Fruit fly (Drosophila melanogaster) whole organism, embryonic: ENCODE results near the gene Atat.
A peak's percentile ranks its signal among the peaks of the same experiment; 100 is the strongest.

Experiments
- Bdp1 ChIP-seq: fragments of 200-800 bp; sonication (Bioruptor generic); optimal IDR thresholded peaks from 3 replicates; lab custom pipeline; 2016; ENCODE audit warnings: missing biosample characterization, missing genetic modification characterization
- CG10321 ChIP-seq: fragments of 200-800 bp; sonication (Bioruptor generic); IDR thresholded peaks from 2 replicates; pipeline ENCODE4 v1.3.6; 2022; ENCODE audit warnings: missing biosample characterization, missing genetic modification characterization
- CG10462 ChIP-seq: fragments of 200-800 bp; sonication (Bioruptor generic); optimal IDR thresholded peaks from 2 replicates; lab custom pipeline; 2016; ENCODE audit warnings: missing biosample characterization, missing genetic modification characterization
- CG10565 ChIP-seq: fragments of 200-800 bp; sonication (Bioruptor generic); optimal IDR thresholded peaks from 3 replicates; lab custom pipeline; 2016; ENCODE audit warnings: missing biosample characterization, mild to moderate bottlenecking, missing genetic modification characterization
- CG11696 ChIP-seq: fragments of 200-800 bp; sonication (Bioruptor generic); IDR thresholded peaks from 2 replicates; pipeline ENCODE4 v1.3.6; 2022; ENCODE audit warnings: missing biosample characterization, missing genetic modification characterization
- CG12391 ChIP-seq: fragments of 200-800 bp; sonication (Bioruptor generic); optimal IDR thresholded peaks from 3 replicates; lab custom pipeline; 2018; ENCODE audit warnings: missing biosample characterization, mild to moderate bottlenecking, missing genetic modification characterization, moderate library complexity
- CG12769 ChIP-seq: fragments of 200-800 bp; sonication (Bioruptor generic); optimal IDR thresholded peaks from 2 replicates; lab custom pipeline; 2019; ENCODE audit warnings: missing biosample characterization, mild to moderate bottlenecking, missing genetic modification characterization, moderate library complexity
- CG14050 ChIP-seq: fragments of 200-800 bp; sonication (Bioruptor generic); IDR thresholded peaks from 3 replicates; pipeline ENCODE4 v1.3.6; 2022; ENCODE audit warnings: missing biosample characterization, missing genetic modification characterization
- CG1602 ChIP-seq: fragments of 200-800 bp; sonication (Bioruptor generic); optimal IDR thresholded peaks from 3 replicates; lab custom pipeline; 2016; ENCODE audit warnings: missing biosample characterization, missing genetic modification characterization
- CG16815 ChIP-seq: fragments of 200-800 bp; sonication (Bioruptor generic); optimal IDR thresholded peaks from 3 replicates; lab custom pipeline; 2017; ENCODE audit warnings: missing biosample characterization, mild to moderate bottlenecking, missing genetic modification characterization
- CG17912 ChIP-seq: fragments of 200-800 bp; sonication (Bioruptor generic); optimal IDR thresholded peaks from 2 replicates; lab custom pipeline; 2018; ENCODE audit warnings: missing biosample characterization, mild to moderate bottlenecking, missing genetic modification characterization
- CG31388 ChIP-seq: fragments of 200-800 bp; sonication (Bioruptor generic); optimal IDR thresholded peaks from 2 replicates; lab custom pipeline; 2016; ENCODE audit warnings: missing biosample characterization, missing genetic modification characterization
- CG32772 ChIP-seq: fragments of 200-800 bp; sonication (Bioruptor generic); IDR thresholded peaks from 2 replicates; pipeline ENCODE4 v1.3.6; 2022; ENCODE audit warnings: missing biosample characterization, missing genetic modification characterization
- CG3407 ChIP-seq: fragments of 200-800 bp; sonication (Bioruptor generic); optimal IDR thresholded peaks from 2 replicates; lab custom pipeline; 2018; ENCODE audit warnings: missing biosample characterization, mild to moderate bottlenecking, missing genetic modification characterization
- CG34376 ChIP-seq: fragments of 200-800 bp; sonication (Bioruptor generic); optimal IDR thresholded peaks from 2 replicates; lab custom pipeline; 2018; ENCODE audit warnings: missing biosample characterization, mild to moderate bottlenecking, missing genetic modification characterization
- CG42726 ChIP-seq: fragments of 200-800 bp; sonication (Bioruptor generic); IDR thresholded peaks from 2 replicates; pipeline ENCODE4 v1.3.6; 2022; ENCODE audit warnings: missing biosample characterization, missing genetic modification characterization; ENCODE audit not compliant: partially characterized antibody
- CG4404 ChIP-seq: fragments of 200-800 bp; sonication (Bioruptor generic); IDR thresholded peaks from 2 replicates; pipeline ENCODE4 v1.3.6; 2022; ENCODE audit warnings: missing biosample characterization, missing genetic modification characterization
- CG6813 ChIP-seq: fragments of 200-800 bp; sonication (Bioruptor generic); optimal IDR thresholded peaks from 2 replicates; lab custom pipeline; 2017; ENCODE audit warnings: missing biosample characterization, missing genetic modification characterization, mild to moderate bottlenecking, moderate library complexity, missing genetic modification reagents
- CG7745 ChIP-seq: fragments of 200-800 bp; sonication (Bioruptor generic); optimal IDR thresholded peaks from 2 replicates; lab custom pipeline; 2018; ENCODE audit warnings: missing biosample characterization, mild to moderate bottlenecking, missing genetic modification characterization, moderate library complexity
- CG7839 ChIP-seq: fragments of 200-800 bp; sonication (Bioruptor generic); optimal IDR thresholded peaks from 3 replicates; lab custom pipeline; 2018; ENCODE audit warnings: missing biosample characterization, mild to moderate bottlenecking, missing genetic modification characterization, moderate library complexity
- CG7963 ChIP-seq: fragments of 200-800 bp; sonication (Bioruptor generic); IDR thresholded peaks from 3 replicates; pipeline ENCODE4 v1.3.6; 2022; ENCODE audit warnings: missing biosample characterization, missing genetic modification characterization; ENCODE audit not compliant: partially characterized antibody
- CG9727 ChIP-seq: fragments of 200-800 bp; sonication (Bioruptor generic); optimal IDR thresholded peaks from 3 replicates; lab custom pipeline; 2017; ENCODE audit warnings: missing biosample characterization, mild to moderate bottlenecking, missing genetic modification characterization
- CG9932 ChIP-seq: fragments of 200-800 bp; sonication (Bioruptor generic); IDR thresholded peaks from 2 replicates; pipeline ENCODE4 v1.3.6; 2022; ENCODE audit warnings: missing biosample characterization, missing genetic modification characterization
- D19B ChIP-seq: fragments of 200-800 bp; sonication (Bioruptor generic); optimal IDR thresholded peaks from 2 replicates; lab custom pipeline; 2017; ENCODE audit warnings: missing biosample characterization, mild to moderate bottlenecking, missing genetic modification characterization
- Dbx ChIP-seq: fragments of 200-800 bp; sonication (Bioruptor generic); IDR thresholded peaks from 3 replicates; pipeline ENCODE4 v1.3.6; 2022; ENCODE audit warnings: missing biosample characterization, missing genetic modification characterization
- Dfd ChIP-seq, 2 experiments: fragments of >200 bp; optimal IDR thresholded peaks; 2 replicates each; lab custom pipeline; 2017; ENCODE audit warnings: missing biosample characterization in 2 of 2, missing genetic modification characterization in 2 of 2
- Dip2 ChIP-seq: fragments of 200-800 bp; sonication (Bioruptor generic); IDR thresholded peaks from 2 replicates; pipeline ENCODE4 v1.3.6; 2022; ENCODE audit warnings: missing biosample characterization, missing genetic modification characterization
- Dll ChIP-seq: fragments of 200-800 bp; sonication (Bioruptor generic); IDR thresholded peaks from 4 replicates; pipeline ENCODE4 v1.3.6; 2022; ENCODE audit warnings: missing biosample characterization, missing genetic modification characterization; ENCODE audit not compliant: partially characterized antibody
- Doc2 ChIP-seq: fragments of 200-800 bp; sonication (Bioruptor generic); IDR thresholded peaks from 2 replicates; pipeline ENCODE4 v1.3.6; 2022; ENCODE audit warnings: missing biosample characterization, missing genetic modification characterization
- HLH4C ChIP-seq: fragments of 200-800 bp; sonication (Bioruptor generic); IDR thresholded peaks from 3 replicates; pipeline ENCODE4 v1.3.6; 2022; ENCODE audit warnings: missing biosample characterization, missing genetic modification characterization; ENCODE audit not compliant: partially characterized antibody
- Hr39 ChIP-seq: fragments of >200 bp; optimal IDR thresholded peaks from 2 replicates; lab custom pipeline; 2017
- Rfx ChIP-seq: fragments of 200-800 bp; sonication (Bioruptor generic); IDR thresholded peaks from 2 replicates; pipeline ENCODE4 v1.3.6; 2022; ENCODE audit warnings: missing biosample characterization, missing genetic modification characterization
- Sry-δ ChIP-seq: fragments of 200-800 bp; sonication (Bioruptor generic); optimal IDR thresholded peaks from 2 replicates; lab custom pipeline; 2016; ENCODE audit warnings: missing biosample characterization, missing genetic modification characterization
- Usf ChIP-seq: fragments of 200-800 bp; sonication (Bioruptor generic); optimal IDR thresholded peaks from 2 replicates; lab custom pipeline; 2017; ENCODE audit warnings: missing genotype, missing biosample characterization, missing genetic modification characterization
- abd-A ChIP-seq: fragments of 200-800 bp; sonication (Bioruptor generic); optimal IDR thresholded peaks from 3 replicates; lab custom pipeline; 2019; ENCODE audit warnings: missing biosample characterization, mild to moderate bottlenecking, missing genetic modification characterization, moderate library complexity
- ato ChIP-seq: fragments of 200-800 bp; sonication (Bioruptor generic); IDR thresholded peaks from 2 replicates; pipeline ENCODE4 v1.3.6; 2022; ENCODE audit warnings: missing biosample characterization, missing genetic modification characterization; ENCODE audit not compliant: partially characterized antibody
- bigmax ChIP-seq: fragments of 200-800 bp; sonication (Bioruptor generic); optimal IDR thresholded peaks from 2 replicates; lab custom pipeline; 2018; ENCODE audit warnings: missing biosample characterization, mild to moderate bottlenecking, missing genetic modification characterization
- chinmo ChIP-seq: fragments of 200-800 bp; sonication (Bioruptor generic); IDR thresholded peaks from 4 replicates; pipeline ENCODE4 v1.3.6; 2022; ENCODE audit warnings: missing biosample characterization, missing genetic modification characterization; ENCODE audit not compliant: partially characterized antibody
- ci ChIP-seq: fragments of 200-800 bp; sonication (Bioruptor generic); IDR thresholded peaks from 3 replicates; pipeline ENCODE4 v1.3.6; 2022; ENCODE audit warnings: missing biosample characterization, missing genetic modification characterization
- disco-r ChIP-seq: fragments of 200-800 bp; sonication (Bioruptor generic); optimal IDR thresholded peaks from 2 replicates; lab custom pipeline; 2016; ENCODE audit warnings: missing biosample characterization, missing genetic modification characterization
- en ChIP-seq: fragments of 200-800 bp; sonication (Bioruptor generic); optimal IDR thresholded peaks from 2 replicates; lab custom pipeline; 2016; ENCODE audit warnings: missing biosample characterization, missing genetic modification characterization
- exex ChIP-seq: fragments of 200-800 bp; sonication (Bioruptor generic); optimal IDR thresholded peaks from 4 replicates; lab custom pipeline; 2018; ENCODE audit warnings: missing biosample characterization, mild to moderate bottlenecking, missing genetic modification characterization, moderate library complexity
- grn ChIP-seq: fragments of 200-800 bp; sonication (Bioruptor generic); optimal IDR thresholded peaks from 3 replicates; lab custom pipeline; 2017; ENCODE audit warnings: missing biosample characterization, missing genetic modification characterization
- kah ChIP-seq: fragments of 200-800 bp; sonication (Bioruptor generic); optimal IDR thresholded peaks from 2 replicates; lab custom pipeline; 2018; ENCODE audit warnings: missing biosample characterization, mild to moderate bottlenecking, missing genetic modification characterization
- sens-2 ChIP-seq: fragments of 200-800 bp; sonication (Bioruptor generic); IDR thresholded peaks from 2 replicates; pipeline ENCODE4 v1.3.6; 2022; ENCODE audit warnings: missing biosample characterization, missing genetic modification characterization
- sr ChIP-seq: fragments of 200-800 bp; sonication (Bioruptor generic); IDR thresholded peaks from 3 replicates; pipeline ENCODE4 v1.3.6; 2022; ENCODE audit warnings: missing biosample characterization, missing genetic modification characterization
- stc ChIP-seq: fragments of 200-800 bp; sonication (Bioruptor generic); IDR thresholded peaks from 2 replicates; pipeline ENCODE4 v1.3.6; 2022; ENCODE audit warnings: missing biosample characterization, missing genetic modification characterization
- wdn ChIP-seq: fragments of 200-800 bp; sonication (Bioruptor generic); IDR thresholded peaks from 2 replicates; pipeline ENCODE4 v1.3.6; 2022; ENCODE audit warnings: missing biosample characterization, missing genetic modification characterization
- wor ChIP-seq: fragments of 200-800 bp; sonication (Bioruptor generic); IDR thresholded peaks from 2 replicates; pipeline ENCODE4 v1.3.6; 2022; ENCODE audit warnings: missing biosample characterization, missing genetic modification characterization
- zf30C ChIP-seq: fragments of 200-800 bp; sonication (Bioruptor generic); optimal IDR thresholded peaks from 3 replicates; lab custom pipeline; 2018; ENCODE audit warnings: missing biosample characterization, mild to moderate bottlenecking, missing genetic modification characterization

Atat gene

dm6 chr3L:9432810-9433587 is 6.4 kb upstream of the Atat start (continued):
- no peak for TF ChIP-seq CG11696
- TF ChIP-seq CG7745 (tag; lab: Kevin White, UChicago): no peak
- no peak for TF ChIP-seq Rfx
- TF ChIP-seq CG31388: no peak
- no peak for TF ChIP-seq Dfd (GFP tag; optimal IDR thresholded peaks at IDR 0.05; lab: Kevin White, UChicago)
- peak; percentile 72 for TF ChIP-seq grn (GFP tag; lab: Kevin White, UChicago)
- no peak for TF ChIP-seq abd-A (tag; lab: Kevin White, UChicago)
- no peak for TF ChIP-seq Bdp1 (GFP tag; lab: Kevin White, UChicago)
- peak; percentile 51 for TF ChIP-seq CG34376 (GFP tag; lab: Kevin White, UChicago)
- no peak for TF ChIP-seq Dbx (GFP tag; lab: Robert Waterston, UW)
- TF ChIP-seq Sry-δ (GFP tag; lab: Kevin White, UChicago): no peak
- TF ChIP-seq CG32772 (GFP tag; lab: Robert Waterston, UW): no peak
- TF ChIP-seq CG42726: no peak
- TF ChIP-seq CG6813 (GFP tag; lab: Kevin White, UChicago): no peak
- TF ChIP-seq CG10321: no peak
- TF ChIP-seq zf30C (GFP tag; lab: Kevin White, UChicago): no peak
- no peak for TF ChIP-seq disco-r (GFP tag; lab: Kevin White, UChicago)
- TF ChIP-seq CG12769 (tag; lab: Kevin White, UChicago): peak; percentile 98
- TF ChIP-seq Dip2 (GFP tag; lab: Robert Waterston, UW): no peak
- TF ChIP-seq Doc2 (GFP tag; lab: Robert Waterston, UW): no peak
- no peak for TF ChIP-seq CG1602 (GFP tag; lab: Kevin White, UChicago)
- TF ChIP-seq kah: peak; percentile 64
- no peak for TF ChIP-seq CG9727
- TF ChIP-seq CG7839 (tag; lab: Kevin White, UChicago): no peak
- TF ChIP-seq CG10462: no peak
- no peak for TF ChIP-seq sens-2
- no peak for TF ChIP-seq bigmax (GFP tag; lab: Kevin White, UChicago)
- TF ChIP-seq ci (GFP tag; lab: Robert Waterston, UW): 0 out of 3 replicates have a peak, but pooled peaks have one; percentile 33
- no peak for TF ChIP-seq CG14050 (GFP tag; lab: Robert Waterston, UW)
- TF ChIP-seq CG9932 (GFP tag; lab: Robert Waterston, UW): 0 out of 2 replicates have a peak, but pooled peaks have one; percentile 7
- TF ChIP-seq ato (GFP tag; lab: Robert Waterston, UW): no peak
- no peak for TF ChIP-seq D19B
- no peak for TF ChIP-seq CG7963 (GFP tag; lab: Robert Waterston, UW)
- TF ChIP-seq Hr39 (lab: Kevin White, UChicago): peak; percentile 65
- no peak for TF ChIP-seq CG16815 (GFP tag; lab: Kevin White, UChicago)
- TF ChIP-seq CG10565 (GFP tag; lab: Kevin White, UChicago): no peak
- 0 out of 4 replicates have a peak, but pooled peaks have one; percentile 43 for TF ChIP-seq chinmo (GFP tag; lab: Robert Waterston, UW)
- TF ChIP-seq CG12391: no peak
- no peak for TF ChIP-seq stc
- no peak for TF ChIP-seq wor (GFP tag; lab: Robert Waterston, UW)
- TF ChIP-seq en (GFP tag; lab: Kevin White, UChicago): no peak
- no peak for TF ChIP-seq CG17912 (GFP tag; lab: Kevin White, UChicago)
- peak; percentile 40 for TF ChIP-seq exex (tag; lab: Kevin White, UChicago)
- no peak for TF ChIP-seq wdn
- no peak for TF ChIP-seq Dll (GFP tag; lab: Robert Waterston, UW)
- TF ChIP-seq CG4404: no peak
- no peak for TF ChIP-seq HLH4C (GFP tag; lab: Robert Waterston, UW)
- TF ChIP-seq Usf (GFP tag; lab: Kevin White, UChicago): no peak
- no peak for TF ChIP-seq CG3407 (GFP tag; lab: Kevin White, UChicago)
- peak; percentile 98 for TF ChIP-seq sr
